Worm (Caenorhabditis elegans): ENCODE results near the gene Y54G2A.45.

The Y54G2A.45 gene

ce11 chrIV:2801004-2801403 lies 4.7 kb upstream of the Y54G2A.45 start:
- peak; percentile 71 for TF ChIP-seq dox-1 (GFP tag; IDR thresholded peaks at IDR 0.05)
- peak; percentile 62 for TF ChIP-seq snpc-1.3 (tag; optimal IDR thresholded peaks at IDR 0.05; ENCODE audit: insufficient read depth)
- no peak for TF ChIP-seq ceh-79 (tag; optimal IDR thresholded peaks at IDR 0.05)
- TF ChIP-seq unc-62 (GFP tag; optimal IDR thresholded peaks at IDR 0.05): no peak
- peak in 1 of 3 experiments; percentile 27 for TF ChIP-seq lin-35 (GFP tag; optimal IDR thresholded peaks at IDR 0.05)
- TF ChIP-seq atf-7 (tag; optimal IDR thresholded peaks at IDR 0.05): no peak
- no peak for TF ChIP-seq nfya-1 (tag; optimal IDR thresholded peaks at IDR 0.05; ENCODE audit: borderline replicate concordance, insufficient read depth)
- TF ChIP-seq attf-5 (GFP tag; optimal IDR thresholded peaks at IDR 0.05): peak; percentile 11
- TF ChIP-seq T26A5.8 (tag; optimal IDR thresholded peaks at IDR 0.05): no peak
- peak; percentile 76; the same call in 1 of the 2 replicates for TF ChIP-seq ztf-25 (GFP tag; IDR thresholded peaks at IDR 0.05)
- TF ChIP-seq B0261.1 (tag; optimal IDR thresholded peaks at IDR 0.05): peak; percentile 88
- TF ChIP-seq hmg-1.2 (GFP tag; IDR thresholded peaks at IDR 0.05): peak; percentile 67
- no peak for TF ChIP-seq K12H6.12 (tag; optimal IDR thresholded peaks at IDR 0.05)
- TF ChIP-seq madf-8 (GFP tag; conservative IDR thresholded peaks at IDR 0.05): no peak
- TF ChIP-seq Y53F4B.3 (GFP tag; IDR thresholded peaks at IDR 0.05): no peak
- TF ChIP-seq nhr-27 (tag; optimal IDR thresholded peaks at IDR 0.05): no peak
- no peak for TF ChIP-seq ama-1 (optimal IDR thresholded peaks at IDR 0.05)
- peak in 1 of 2 experiments; percentile 54 for TF ChIP-seq ama-1 (GFP tag; optimal IDR thresholded peaks at IDR 0.05)
- no peak for TF ChIP-seq bed-2 (GFP tag; IDR thresholded peaks at IDR 0.05)
- TF ChIP-seq madf-10 (tag; optimal IDR thresholded peaks at IDR 0.05): no peak
- TF ChIP-seq Y56A3A.18 (GFP tag; IDR thresholded peaks at IDR 0.05): no peak
- TF ChIP-seq attf-6 (GFP tag; IDR thresholded peaks at IDR 0.05): no peak
- no peak for TF ChIP-seq zfh-2 (GFP tag; conservative IDR thresholded peaks at IDR 0.05)
- TF ChIP-seq ztf-26 (tag; optimal IDR thresholded peaks at IDR 0.05): no peak
- no peak for TF ChIP-seq ztf-22 (GFP tag; optimal IDR thresholded peaks at IDR 0.05)
- no peak for TF ChIP-seq mes-4 (tag; optimal IDR thresholded peaks at IDR 0.05)
- TF ChIP-seq ccch-3 (GFP tag; optimal IDR thresholded peaks at IDR 0.05): no peak
- TF ChIP-seq pbrm-1 (GFP tag; IDR thresholded peaks at IDR 0.05): 0 out of 2 replicates have a peak, but pooled peaks have one; percentile 46
- no peak for TF ChIP-seq ets-4 (GFP tag; optimal IDR thresholded peaks at IDR 0.05)
- TF ChIP-seq snpc-3.4 (tag; optimal IDR thresholded peaks at IDR 0.05): peak; percentile 80
- TF ChIP-seq ceh-100 (GFP tag; IDR thresholded peaks at IDR 0.05): no peak
- no peak for TF ChIP-seq aptf-3 (GFP tag; IDR thresholded peaks at IDR 0.05)
- TF ChIP-seq attf-3 (GFP tag; conservative IDR thresholded peaks at IDR 0.05): no peak; the same call in 1 of the 2 replicates
- peak; percentile 59 for TF ChIP-seq snpc-4 (GFP tag; optimal IDR thresholded peaks at IDR 0.05)
- TF ChIP-seq snpc-4 (tag; optimal IDR thresholded peaks at IDR 0.05): peak in 3 of 4 experiments; percentile 15 to 56 (median 26)
- TF ChIP-seq athp-1 (tag; optimal IDR thresholded peaks at IDR 0.05): peak; percentile 11
- no peak for TF ChIP-seq B0035.1 (tag; optimal IDR thresholded peaks at IDR 0.05)
- no peak for TF ChIP-seq pha-4 (tag; optimal IDR thresholded peaks at IDR 0.05)
- peak; percentile 63 for TF ChIP-seq madf-6 (GFP tag; IDR thresholded peaks at IDR 0.05)
- peak; percentile 68 for TF ChIP-seq rpc-1 (optimal IDR thresholded peaks at IDR 0.05)
- peak; percentile 90 for TF ChIP-seq rpc-1 (tag; optimal IDR thresholded peaks at IDR 0.05)
- no peak for TF ChIP-seq egl-44 (GFP tag; IDR thresholded peaks at IDR 0.05)
- no peak for TF ChIP-seq let-526 (GFP tag; IDR thresholded peaks at IDR 0.05)
- 0 out of 2 replicates have a peak, but pooled peaks have one; percentile 49 for TF ChIP-seq cebp-2 (GFP tag; IDR thresholded peaks at IDR 0.05)
- TF ChIP-seq egl-18 (GFP tag; IDR thresholded peaks at IDR 0.05): no peak
- TF ChIP-seq F23B12.7 (tag; optimal IDR thresholded peaks at IDR 0.05; ENCODE audit: insufficient read depth): peak; percentile 79
- no peak for TF ChIP-seq B0019.2 (GFP tag; conservative IDR thresholded peaks at IDR 0.05)
- TF ChIP-seq Y67H2A.10 (GFP tag; conservative IDR thresholded peaks at IDR 0.05): no peak
- no peak for TF ChIP-seq F39B2.1 (GFP tag; IDR thresholded peaks at IDR 0.05)
- TF ChIP-seq F55B11.4 (tag; optimal IDR thresholded peaks at IDR 0.05; ENCODE audit: borderline replicate concordance, insufficient read depth): no peak
